Fruit fly (Drosophila melanogaster) whole organism, embryonic: ENCODE data around the gene CG43796.

Experiments
- B-H2 ChIP-seq: fragments of 200-800 bp; sonication (Bioruptor generic); optimal IDR thresholded peaks from 2 replicates; lab custom pipeline; 2018; ENCODE audit warnings: missing biosample characterization, mild to moderate bottlenecking, missing genetic modification characterization
- Bgb ChIP-seq: fragments of 200-800 bp; sonication (Bioruptor generic); IDR thresholded peaks from 2 replicates; pipeline ENCODE4 v1.3.6; 2022; ENCODE audit warnings: missing biosample characterization, missing genetic modification characterization; ENCODE audit not compliant: partially characterized antibody
- CG10366 ChIP-seq: fragments of 200-800 bp; sonication (Bioruptor generic); IDR thresholded peaks from 2 replicates; pipeline ENCODE4 v1.3.6; 2022; ENCODE audit warnings: missing biosample characterization, missing genetic modification characterization
- CG11093 ChIP-seq: fragments of 200-800 bp; sonication (Bioruptor generic); IDR thresholded peaks from 3 replicates; pipeline ENCODE4 v1.3.6; 2022; ENCODE audit warnings: missing biosample characterization, missing genetic modification characterization
- CG12942 ChIP-seq: fragments of 200-800 bp; sonication (Bioruptor generic); optimal IDR thresholded peaks from 3 replicates; lab custom pipeline; 2016; ENCODE audit warnings: missing biosample characterization, missing genetic modification characterization
- CG13775 ChIP-seq: fragments of 200-800 bp; sonication (Bioruptor generic); optimal IDR thresholded peaks from 3 replicates; lab custom pipeline; 2017; ENCODE audit warnings: missing biosample characterization, mild to moderate bottlenecking, missing genetic modification characterization
- CG2889 ChIP-seq: fragments of 200-800 bp; sonication (Bioruptor generic); IDR thresholded peaks from 3 replicates; pipeline ENCODE4 v1.3.6; 2022; ENCODE audit warnings: missing biosample characterization, missing genetic modification characterization
- CG32532 ChIP-seq: fragments of 200-800 bp; sonication (Bioruptor generic); IDR thresholded peaks from 2 replicates; pipeline ENCODE4 v1.3.6; 2022; ENCODE audit warnings: missing biosample characterization, missing genetic modification characterization
- CG33557 ChIP-seq: fragments of 200-800 bp; sonication (Bioruptor generic); optimal IDR thresholded peaks from 2 replicates; lab custom pipeline; 2019; ENCODE audit warnings: missing biosample characterization, mild to moderate bottlenecking, missing genetic modification characterization, moderate library complexity
- CG6254 ChIP-seq: fragments of 200-800 bp; sonication (Bioruptor generic); optimal IDR thresholded peaks from 3 replicates; lab custom pipeline; 2017; ENCODE audit warnings: mild to moderate bottlenecking, missing biosample characterization, missing genetic modification reagents, missing genetic modification characterization
- CG6654 ChIP-seq: fragments of 200-800 bp; sonication (Bioruptor generic); optimal IDR thresholded peaks from 2 replicates; lab custom pipeline; 2017; ENCODE audit warnings: missing biosample characterization, mild to moderate bottlenecking, missing genetic modification characterization
- CG6765 ChIP-seq: fragments of 200-800 bp; sonication (Bioruptor generic); optimal IDR thresholded peaks from 3 replicates; lab custom pipeline; 2017; ENCODE audit warnings: missing biosample characterization, mild to moderate bottlenecking, missing genetic modification characterization
- CG7786 ChIP-seq: fragments of 200-800 bp; sonication (Bioruptor generic); optimal IDR thresholded peaks from 2 replicates; lab custom pipeline; 2016; ENCODE audit warnings: missing biosample characterization, missing genetic modification characterization
- CG7928 ChIP-seq: fragments of 200-800 bp; sonication (Bioruptor generic); optimal IDR thresholded peaks from 2 replicates; lab custom pipeline; 2017; ENCODE audit warnings: missing biosample characterization, mild to moderate bottlenecking, missing genetic modification characterization
- D19A ChIP-seq: fragments of 200-800 bp; optimal IDR thresholded peaks from 3 replicates; lab custom pipeline; 2019; ENCODE audit warnings: missing biosample characterization, mild to moderate bottlenecking, missing genetic modification characterization, moderate library complexity
- Dek ChIP-seq: fragments of 200-800 bp; sonication (Bioruptor generic); optimal IDR thresholded peaks from 3 replicates; lab custom pipeline; 2019; ENCODE audit warnings: missing biosample characterization, mild to moderate bottlenecking, missing genetic modification characterization, moderate library complexity
- Dip3 ChIP-seq: fragments of 200-800 bp; sonication (Bioruptor generic); optimal IDR thresholded peaks from 3 replicates; lab custom pipeline; 2016; ENCODE audit warnings: missing biosample characterization, missing genetic modification characterization
- E2f2 ChIP-seq: fragments of 200-800 bp; sonication (Bioruptor generic); IDR thresholded peaks from 2 replicates; pipeline ENCODE4 v1.3.6; 2022; ENCODE audit warnings: missing biosample characterization, missing genetic modification characterization
- Ets65A ChIP-seq: fragments of 200-800 bp; sonication (Bioruptor generic); peaks from one replicate; lab custom pipeline; 2016; ENCODE audit warnings: missing biosample characterization, missing genetic modification characterization
- GATAe ChIP-seq: fragments of 200-800 bp; sonication (Bioruptor generic); conservative IDR thresholded peaks from 2 replicates; pipeline ENCODE4 v1.3.6; 2022; ENCODE audit warnings: missing biosample characterization, missing genetic modification characterization
- HLH3B ChIP-seq: fragments of 200-800 bp; sonication (Bioruptor generic); IDR thresholded peaks from 2 replicates; pipeline ENCODE4 v1.3.6; 2022; ENCODE audit warnings: missing biosample characterization, missing genetic modification characterization
- Hr51 ChIP-seq, 2 experiments: fragments of 200-800 bp; sonication (Bioruptor generic); optimal IDR thresholded peaks; 2 replicates in 1 of 2; 3 replicates in 1 of 2; lab custom pipeline; 2016 to 2018; ENCODE audit warnings: missing biosample characterization in 2 of 2, missing genetic modification characterization in 2 of 2, mild to moderate bottlenecking in 1 of 2, moderate library complexity in 1 of 2
- Hr78 ChIP-seq, 2 experiments: fragments of 200-800 bp in 1 of 2; fragments of >200 bp in 1 of 2; sonication (Bioruptor generic) in 1 of 2; optimal IDR thresholded peaks; 2 replicates each; lab custom pipeline; 2017 to 2019; ENCODE audit warnings: missing biosample characterization in 2 of 2, missing genetic modification characterization in 2 of 2, mild to moderate bottlenecking in 1 of 2, moderate library complexity in 1 of 2
- MBD-R2 ChIP-seq: fragments of 200-800 bp; sonication (Bioruptor generic); IDR thresholded peaks from 2 replicates; pipeline ENCODE4 v1.3.6; 2022; ENCODE audit warnings: missing biosample characterization, missing genetic modification characterization
- MESR4 ChIP-seq: fragments of 200-800 bp; sonication (Bioruptor generic); optimal IDR thresholded peaks from 2 replicates; lab custom pipeline; 2018; ENCODE audit warnings: missing biosample characterization, mild to moderate bottlenecking, missing genetic modification characterization, moderate library complexity
- PHDP ChIP-seq: fragments of 200-800 bp; sonication (Bioruptor generic); optimal IDR thresholded peaks from 3 replicates; lab custom pipeline; 2018; ENCODE audit warnings: missing biosample characterization, mild to moderate bottlenecking, missing genetic modification characterization, moderate library complexity
- Ravus ChIP-seq: fragments of 200-800 bp; sonication (Bioruptor generic); IDR thresholded peaks from 2 replicates; pipeline ENCODE4 v1.3.6; 2022; ENCODE audit warnings: missing biosample characterization, missing genetic modification characterization
- Spps ChIP-seq: fragments of 200-800 bp; sonication (Bioruptor generic); optimal IDR thresholded peaks from 2 replicates; lab custom pipeline; 2018; ENCODE audit warnings: missing biosample characterization, mild to moderate bottlenecking, missing genetic modification characterization
- Xrp1 ChIP-seq: fragments of 200-800 bp; sonication (Bioruptor generic); IDR thresholded peaks from 2 replicates; pipeline ENCODE4 v1.3.6; 2022; ENCODE audit warnings: missing biosample characterization, missing genetic modification characterization
- bcd ChIP-seq: fragments of 200-800 bp; sonication (Bioruptor generic); optimal IDR thresholded peaks from 2 replicates; lab custom pipeline; 2017; ENCODE audit warnings: missing biosample characterization, mild to moderate bottlenecking, missing genetic modification characterization
- bsh ChIP-seq, 2 experiments: fragments of 200-800 bp; sonication (Bioruptor generic); optimal IDR thresholded peaks; 2 replicates each; lab custom pipeline; 2017 to 2018; ENCODE audit warnings: mild to moderate bottlenecking in 2 of 2, missing biosample characterization in 2 of 2, missing genetic modification characterization in 2 of 2, moderate library complexity in 1 of 2
- cas ChIP-seq: fragments of 200-800 bp; sonication (Bioruptor generic); IDR thresholded peaks from 2 replicates; pipeline ENCODE4 v1.3.6; 2022; ENCODE audit warnings: missing biosample characterization, missing genetic modification characterization
- cato ChIP-seq: fragments of 200-800 bp; sonication (Bioruptor generic); optimal IDR thresholded peaks from 2 replicates; lab custom pipeline; 2016; ENCODE audit warnings: missing biosample characterization, missing genetic modification characterization, borderline replicate concordance
- chinmo ChIP-seq: fragments of 200-800 bp; sonication (Bioruptor generic); IDR thresholded peaks from 4 replicates; pipeline ENCODE4 v1.3.6; 2022; ENCODE audit warnings: missing biosample characterization, missing genetic modification characterization; ENCODE audit not compliant: partially characterized antibody
- corto ChIP-seq: fragments of 200-800 bp; sonication (Bioruptor generic); optimal IDR thresholded peaks from 2 replicates; lab custom pipeline; 2016; ENCODE audit warnings: missing biosample characterization, mild to moderate bottlenecking, missing genetic modification characterization, moderate library complexity
- gcm2 ChIP-seq: fragments of 200-800 bp; sonication (Bioruptor generic); optimal IDR thresholded peaks from 2 replicates; lab custom pipeline; 2016; ENCODE audit warnings: missing biosample characterization, missing genetic modification characterization
- gro ChIP-seq: fragments of 200-800 bp; sonication (Bioruptor generic); optimal IDR thresholded peaks from 2 replicates; lab custom pipeline; 2016; ENCODE audit warnings: missing biosample characterization, missing genetic modification characterization
- jigr1 ChIP-seq: fragments of 200-800 bp; sonication (Bioruptor generic); IDR thresholded peaks from 3 replicates; pipeline ENCODE4 v1.3.6; 2022; ENCODE audit warnings: missing biosample characterization, missing genetic modification characterization
- kah ChIP-seq: fragments of 200-800 bp; sonication (Bioruptor generic); optimal IDR thresholded peaks from 2 replicates; lab custom pipeline; 2018; ENCODE audit warnings: missing biosample characterization, mild to moderate bottlenecking, missing genetic modification characterization
- kni ChIP-seq: fragments of 200-800 bp; sonication (Bioruptor generic); optimal IDR thresholded peaks from 3 replicates; lab custom pipeline; 2017; ENCODE audit warnings: mild to moderate bottlenecking, missing biosample characterization, missing genetic modification reagents, missing genetic modification characterization
- lilli ChIP-seq: fragments of 200-800 bp; sonication (Bioruptor generic); optimal IDR thresholded peaks from 3 replicates; lab custom pipeline; 2016; ENCODE audit warnings: missing biosample characterization, missing genetic modification characterization
- nmo ChIP-seq: fragments of 200-800 bp; sonication (Bioruptor generic); optimal IDR thresholded peaks from 2 replicates; lab custom pipeline; 2018; ENCODE audit warnings: missing biosample characterization, mild to moderate bottlenecking, missing genetic modification characterization, moderate library complexity
- pho ChIP-seq: fragments of 200-800 bp; sonication (Bioruptor generic); optimal IDR thresholded peaks from 2 replicates; lab custom pipeline; 2016; ENCODE audit warnings: missing biosample characterization, missing genetic modification characterization
- pum ChIP-seq: fragments of 200-800 bp; sonication (Bioruptor generic); optimal IDR thresholded peaks from 2 replicates; lab custom pipeline; 2016; ENCODE audit warnings: missing biosample characterization, missing genetic modification characterization
- rib ChIP-seq: fragments of 200-800 bp; sonication (Bioruptor generic); IDR thresholded peaks from 2 replicates; pipeline ENCODE4 v1.3.6; 2022; ENCODE audit warnings: missing biosample characterization, missing genetic modification characterization
- ttk ChIP-seq: fragments of 200-800 bp; sonication (Bioruptor generic); IDR thresholded peaks from 2 replicates; pipeline ENCODE4 v2.1.2; 2022; ENCODE audit warnings: missing biosample characterization, missing genetic modification characterization

CG43796 gene

DNA sequence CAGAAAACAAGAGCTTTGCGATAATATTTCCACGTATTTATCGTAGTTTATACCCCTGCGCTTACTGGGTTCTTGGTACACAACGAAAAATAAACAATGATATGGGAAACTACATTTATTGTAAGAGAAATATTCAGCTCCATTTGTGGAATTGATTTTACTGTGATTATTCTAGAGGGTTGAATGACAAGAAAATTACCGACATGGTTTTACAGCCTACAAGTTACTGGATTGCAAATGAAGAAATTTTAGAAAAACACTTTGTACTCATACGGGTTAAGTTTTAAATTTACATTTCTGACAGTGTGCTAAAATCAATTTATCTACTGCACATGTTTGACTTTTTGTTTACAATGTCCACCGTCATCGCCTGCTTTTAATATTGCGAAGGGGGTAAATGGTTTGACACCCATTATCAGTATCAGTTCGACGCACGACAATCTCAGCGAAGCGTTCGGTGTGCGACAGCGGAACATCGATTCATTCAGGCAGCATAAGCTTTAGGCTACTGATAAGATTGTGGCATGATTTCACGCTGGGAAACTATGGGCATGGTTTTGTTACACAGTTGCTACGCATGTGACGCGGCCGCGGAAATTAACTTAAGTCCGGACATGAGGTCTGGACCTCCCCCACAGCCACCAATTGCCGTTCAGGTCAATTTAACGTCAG, 20.3 kb upstream of the CG43796 start (continued):
- TF ChIP-seq CG7786 (GFP tag; lab: Kevin White, UChicago) (no peak), Ravus (GFP tag; lab: Robert Waterston, UW) (no peak), HLH3B (peak; percentile 24; the same call in 1 of the 2 replicates), cas (GFP tag; lab: Robert Waterston, UW) (no peak), lilli (GFP tag; lab: Kevin White, UChicago) (peak; percentile 39), MBD-R2 (GFP tag; lab: Robert Waterston, UW) (no peak), rib (GFP tag; lab: Robert Waterston, UW) (no peak), PHDP (tag; lab: Kevin White, UChicago) (peak; percentile 57), ttk (GFP tag; lab: Robert Waterston, UW) (no peak), corto (GFP tag; lab: Kevin White, UChicago) (no peak), CG12942 (no peak), Xrp1 (GFP tag; lab: Robert Waterston, UW) (peak; percentile 44; the same call in 1 of the 2 replicates), bsh (GFP tag; optimal IDR thresholded peaks at IDR 0.05; lab: Kevin White, UChicago) (peak in 1 of 2 experiments; percentile 56), Dek (tag; lab: Kevin White, UChicago) (peak; percentile 50), CG6254 (GFP tag; lab: Kevin White, UChicago) (no peak), chinmo (GFP tag; lab: Robert Waterston, UW) (peak; percentile 71; the same call in 1 of the 4 replicates), pum (no peak), Hr78 (GFP tag; optimal IDR thresholded peaks at IDR 0.05; lab: Kevin White, UChicago) (peak in 1 of 2 experiments; percentile 82), Dip3 (no peak), MESR4 (GFP tag; lab: Kevin White, UChicago) (no peak), CG7928 (GFP tag; lab: Kevin White, UChicago) (no peak), CG33557 (GFP tag; lab: Kevin White, UChicago) (no peak), gcm2 (GFP tag; lab: Kevin White, UChicago) (no peak), jigr1 (GFP tag; lab: Robert Waterston, UW) (no peak), nmo (peak; percentile 19), CG11093 (GFP tag; lab: Robert Waterston, UW) (no peak), kni (GFP tag; lab: Kevin White, UChicago) (no peak), CG6765 (GFP tag; lab: Kevin White, UChicago) (no peak), Hr51 (GFP tag; optimal IDR thresholded peaks at IDR 0.05; lab: Kevin White, UChicago) (peak in 1 of 2 experiments; percentile 18), Ets65A (GFP tag; lab: Kevin White, UChicago) (peak; percentile 84), gro (GFP tag; lab: Kevin White, UChicago) (no peak)

DNA sequence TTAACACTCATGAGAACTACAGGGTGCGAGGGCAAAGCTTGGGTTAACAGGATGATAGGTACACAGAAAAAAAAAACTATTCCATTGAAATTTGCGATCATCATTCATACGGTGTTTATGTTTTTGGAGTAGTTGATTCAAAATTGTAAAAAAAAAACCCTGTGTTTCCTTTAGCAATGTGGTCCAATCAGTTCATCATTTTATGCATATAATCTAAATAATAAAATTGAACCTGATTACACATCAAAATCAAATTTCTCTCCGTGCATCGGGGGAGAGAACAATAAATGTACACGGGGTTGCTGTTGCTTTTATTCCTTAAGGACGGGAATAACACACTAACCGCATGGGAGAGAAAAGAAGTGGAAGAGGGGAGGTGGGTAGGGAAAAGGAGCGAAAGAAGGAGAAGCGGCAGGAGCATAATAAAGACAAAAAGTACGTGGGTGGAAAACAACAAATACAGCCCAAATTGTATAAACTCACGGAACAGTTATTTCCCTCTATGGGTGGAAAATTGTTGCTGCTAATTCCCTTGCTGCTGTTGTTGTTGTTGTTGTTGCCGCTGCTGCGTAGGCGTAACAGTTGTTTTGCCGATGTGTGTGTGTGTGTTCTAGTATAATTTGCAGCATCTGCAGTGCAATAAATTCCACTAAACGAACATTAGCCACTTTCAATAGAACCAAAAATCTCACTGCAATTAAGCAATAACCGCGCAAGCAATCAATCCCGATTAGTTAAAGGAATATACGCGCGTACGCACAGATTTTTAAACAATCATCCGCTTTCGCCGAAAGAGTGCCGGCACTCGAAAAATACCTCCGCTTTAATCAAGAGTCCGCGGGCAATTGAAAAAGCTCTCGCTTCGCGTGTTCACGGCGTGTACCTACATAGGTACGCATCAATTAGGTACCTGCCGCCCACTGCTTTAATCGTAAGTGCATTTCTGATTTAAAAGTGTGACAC, 18.7 kb upstream of the CG43796 start, which contains the start of gene Agpat2:
Gene Agpat2 (minus strand): TSS at position 851 of the 963 bp plus-strand sequence.
- peak; percentile 62 for TF ChIP-seq B-H2
- 0 out of 2 replicates have a peak, but pooled peaks have one; percentile 11 for TF ChIP-seq GATAe (GFP tag; lab: Robert Waterston, UW)
- TF ChIP-seq CG6654 (GFP tag; lab: Kevin White, UChicago), result peak; percentile 65
- peak; percentile 74 for TF ChIP-seq Spps (tag; lab: Kevin White, UChicago)
- peak; percentile 72 for TF ChIP-seq D19A (tag; lab: Kevin White, UChicago)
- TF ChIP-seq pho, result peak; percentile 65
- no peak for TF ChIP-seq Bgb (GFP tag; lab: Robert Waterston, UW)
- peak; percentile 70 for TF ChIP-seq CG13775 (GFP tag; lab: Kevin White, UChicago)
- peak; percentile 35 for TF ChIP-seq gcm2 (GFP tag; lab: Kevin White, UChicago)
- TF ChIP-seq HLH3B, result peak; percentile 83
- TF ChIP-seq kah, result peak; percentile 47
- peak; percentile 41; the same call in 1 of the 3 replicates for TF ChIP-seq CG2889 (GFP tag; lab: Robert Waterston, UW)
- peak; percentile 67 for TF ChIP-seq cato (GFP tag; lab: Kevin White, UChicago)
- peak; percentile 83 for TF ChIP-seq bcd
- peak; percentile 31; the same call in 1 of the 2 replicates for TF ChIP-seq E2f2
- peak; percentile 77 for TF ChIP-seq CG32532 (GFP tag; lab: Robert Waterston, UW)
- peak; percentile 76 for TF ChIP-seq CG10366 (GFP tag; lab: Robert Waterston, UW)
